Fruit fly (Drosophila melanogaster) whole organism, embryonic: ENCODE results near the gene CG10064.
A peak's percentile ranks its signal among the peaks of the same experiment; 100 is the strongest.

Experiments used
- Adf1 ChIP-seq: fragments of 200-800 bp; sonication (Bioruptor generic); IDR thresholded peaks from 2 replicates; pipeline ENCODE4 v1.3.6; 2022; ENCODE audit warnings: missing biosample characterization, missing genetic modification characterization
- CG10462 ChIP-seq: fragments of 200-800 bp; sonication (Bioruptor generic); optimal IDR thresholded peaks from 2 replicates; lab custom pipeline; 2016; ENCODE audit warnings: missing biosample characterization, missing genetic modification characterization
- CG12155 ChIP-seq: fragments of 200-800 bp; sonication (Bioruptor generic); optimal IDR thresholded peaks from 3 replicates; lab custom pipeline; 2016; ENCODE audit warnings: missing biosample characterization, missing genetic modification characterization
- CG12236 ChIP-seq: fragments of 200-800 bp; sonication (Bioruptor generic); optimal IDR thresholded peaks from 2 replicates; lab custom pipeline; 2016; ENCODE audit warnings: missing biosample characterization, missing genetic modification characterization
- CG1233 ChIP-seq: fragments of 200-800 bp; sonication (Bioruptor generic); optimal IDR thresholded peaks from 4 replicates; lab custom pipeline; 2018; ENCODE audit warnings: missing biosample characterization, mild to moderate bottlenecking, missing genetic modification characterization
- CG1602 ChIP-seq: fragments of 200-800 bp; sonication (Bioruptor generic); optimal IDR thresholded peaks from 3 replicates; lab custom pipeline; 2016; ENCODE audit warnings: missing biosample characterization, missing genetic modification characterization
- CG16815 ChIP-seq: fragments of 200-800 bp; sonication (Bioruptor generic); optimal IDR thresholded peaks from 3 replicates; lab custom pipeline; 2017; ENCODE audit warnings: missing biosample characterization, mild to moderate bottlenecking, missing genetic modification characterization
- CG2199 ChIP-seq: fragments of 200-800 bp; sonication (Bioruptor generic); IDR thresholded peaks from 3 replicates; pipeline ENCODE4 v1.3.6; 2022; ENCODE audit warnings: missing biosample characterization, missing genetic modification characterization
- CG31224 ChIP-seq: fragments of 200-800 bp; sonication (Bioruptor generic); IDR thresholded peaks from 2 replicates; pipeline ENCODE4 v1.3.6; 2022; ENCODE audit warnings: missing biosample characterization, missing genetic modification characterization
- CG34224 ChIP-seq: fragments of 200-800 bp; sonication (Bioruptor generic); IDR thresholded peaks from 3 replicates; pipeline ENCODE4 v1.3.6; 2022; ENCODE audit warnings: missing biosample characterization, missing genetic modification characterization; ENCODE audit not compliant: partially characterized antibody
- CG34422 ChIP-seq: fragments of 200-800 bp; sonication (Bioruptor generic); IDR thresholded peaks from 3 replicates; pipeline ENCODE4 v1.3.6; 2022; ENCODE audit warnings: missing biosample characterization, missing genetic modification characterization
- CG3995 ChIP-seq: fragments of 200-800 bp; sonication (Bioruptor generic); optimal IDR thresholded peaks from 3 replicates; lab custom pipeline; 2016; ENCODE audit warnings: missing biosample characterization, missing genetic modification characterization
- CG6272 ChIP-seq: fragments of 200-800 bp; sonication (Bioruptor generic); IDR thresholded peaks from 2 replicates; pipeline ENCODE4 v1.3.6; 2022; ENCODE audit warnings: missing biosample characterization, missing genetic modification characterization
- CG6765 ChIP-seq: fragments of 200-800 bp; sonication (Bioruptor generic); optimal IDR thresholded peaks from 3 replicates; lab custom pipeline; 2017; ENCODE audit warnings: missing biosample characterization, mild to moderate bottlenecking, missing genetic modification characterization
- CG7987 ChIP-seq: fragments of 200-800 bp; sonication (Bioruptor generic); optimal IDR thresholded peaks from 2 replicates; lab custom pipeline; 2018; ENCODE audit warnings: missing biosample characterization, mild to moderate bottlenecking, missing genetic modification characterization, moderate library complexity
- CG8281 ChIP-seq: fragments of 200-800 bp; sonication (Bioruptor generic); optimal IDR thresholded peaks from 2 replicates; lab custom pipeline; 2018; ENCODE audit warnings: missing biosample characterization, mild to moderate bottlenecking, missing genetic modification characterization, moderate library complexity
- CG8290 ChIP-seq, 3 experiments: fragments of 200-800 bp; sonication (Bioruptor generic); optimal IDR thresholded peaks; 2 replicates each; lab custom pipeline; 2016 to 2019; ENCODE audit warnings: missing biosample characterization in 3 of 3, missing genetic modification characterization in 3 of 3, mild to moderate bottlenecking in 2 of 3, moderate library complexity in 1 of 3
- CG9437 ChIP-seq: fragments of 200-800 bp; sonication (Bioruptor generic); optimal IDR thresholded peaks from 2 replicates; lab custom pipeline; 2018; ENCODE audit warnings: missing biosample characterization, mild to moderate bottlenecking, missing genetic modification characterization
- Dll ChIP-seq: fragments of 200-800 bp; sonication (Bioruptor generic); IDR thresholded peaks from 4 replicates; pipeline ENCODE4 v1.3.6; 2022; ENCODE audit warnings: missing biosample characterization, missing genetic modification characterization; ENCODE audit not compliant: partially characterized antibody
- ERR ChIP-seq: fragments of 200-800 bp; sonication (Bioruptor generic); optimal IDR thresholded peaks from 2 replicates; lab custom pipeline; 2016; ENCODE audit warnings: missing biosample characterization, missing genetic modification characterization
- HLH54F ChIP-seq: fragments of 200-800 bp; sonication (Bioruptor generic); optimal IDR thresholded peaks from 3 replicates; lab custom pipeline; 2016; ENCODE audit warnings: missing biosample characterization, missing genetic modification characterization
- Hey ChIP-seq: fragments of 200-800 bp; sonication (Bioruptor generic); optimal IDR thresholded peaks from 3 replicates; lab custom pipeline; 2018; ENCODE audit warnings: missing biosample characterization, mild to moderate bottlenecking, missing genetic modification characterization
- Hmr ChIP-seq: fragments of 200-800 bp; sonication (Bioruptor generic); optimal IDR thresholded peaks from 3 replicates; lab custom pipeline; 2017; ENCODE audit warnings: mild to moderate bottlenecking, missing biosample characterization, missing genetic modification reagents, missing genetic modification characterization
- Hr3 ChIP-seq: fragments of 200-800 bp; sonication (Bioruptor generic); optimal IDR thresholded peaks from 3 replicates; lab custom pipeline; 2016; ENCODE audit warnings: missing biosample characterization, missing genetic modification characterization
- MTF-1 ChIP-seq: fragments of 200-800 bp; sonication (Bioruptor generic); optimal IDR thresholded peaks from 2 replicates; lab custom pipeline; 2018; ENCODE audit warnings: missing biosample characterization, mild to moderate bottlenecking, missing genetic modification characterization, borderline replicate concordance
- Max ChIP-seq: fragments of 200-800 bp; sonication (Bioruptor generic); optimal IDR thresholded peaks from 2 replicates; lab custom pipeline; 2016; ENCODE audit warnings: missing biosample characterization, mild to moderate bottlenecking, missing genetic modification characterization
- Oaz ChIP-seq: fragments of 200-800 bp; sonication (Bioruptor generic); IDR thresholded peaks from 2 replicates; pipeline ENCODE4 v1.3.6; 2022; ENCODE audit warnings: missing biosample characterization, missing genetic modification characterization
- Pdp1 ChIP-seq, 2 experiments: fragments of 200-800 bp; sonication (Bioruptor generic); optimal IDR thresholded peaks; 3 replicates each; lab custom pipeline; 2016; ENCODE audit warnings: missing biosample characterization in 2 of 2, missing genetic modification characterization in 2 of 2, mild to moderate bottlenecking in 1 of 2, moderate library complexity in 1 of 2
- Sox102F ChIP-seq: fragments of 200-800 bp; sonication (Bioruptor generic); optimal IDR thresholded peaks from 2 replicates; lab custom pipeline; 2018; ENCODE audit warnings: missing biosample characterization, mild to moderate bottlenecking, missing genetic modification characterization, moderate library complexity
- YL-1 ChIP-seq: fragments of 200-800 bp; sonication (Bioruptor generic); optimal IDR thresholded peaks from 3 replicates; lab custom pipeline; 2017; ENCODE audit warnings: missing biosample characterization, mild to moderate bottlenecking, missing genetic modification characterization
- bowl ChIP-seq: fragments of 200-800 bp; sonication (Bioruptor generic); IDR thresholded peaks from 2 replicates; pipeline ENCODE4 v1.3.6; 2022; ENCODE audit warnings: missing biosample characterization, missing genetic modification characterization
- br ChIP-seq: fragments of >200 bp; optimal IDR thresholded peaks from 2 replicates; lab custom pipeline; 2017
- dmrt11E ChIP-seq: fragments of 200-800 bp; sonication (Bioruptor generic); optimal IDR thresholded peaks from 3 replicates; lab custom pipeline; 2018; ENCODE audit warnings: missing biosample characterization, mild to moderate bottlenecking, missing genetic modification characterization, moderate library complexity
- dysf ChIP-seq: fragments of 200-800 bp; sonication (Bioruptor generic); IDR thresholded peaks from 3 replicates; pipeline ENCODE4 v1.3.6; 2022; ENCODE audit warnings: missing biosample characterization, missing genetic modification characterization
- ewg ChIP-seq: fragments of 200-800 bp; sonication (Bioruptor generic); optimal IDR thresholded peaks from 3 replicates; lab custom pipeline; 2017; ENCODE audit warnings: mild to moderate bottlenecking, missing biosample characterization, missing genetic modification reagents, missing genetic modification characterization
- fd102C ChIP-seq: fragments of 200-800 bp; sonication (Bioruptor generic); optimal IDR thresholded peaks from 2 replicates; lab custom pipeline; 2018; ENCODE audit warnings: missing biosample characterization, mild to moderate bottlenecking, missing genetic modification characterization, moderate library complexity
- grn ChIP-seq: fragments of 200-800 bp; sonication (Bioruptor generic); optimal IDR thresholded peaks from 3 replicates; lab custom pipeline; 2017; ENCODE audit warnings: missing biosample characterization, missing genetic modification characterization
- lov ChIP-seq, 2 experiments: fragments of 200-800 bp in 1 of 2; fragments of >200 bp in 1 of 2; sonication (Bioruptor generic) in 1 of 2; IDR thresholded peaks in 1 of 2; optimal IDR thresholded peaks in 1 of 2; 2 replicates in 1 of 2; 3 replicates in 1 of 2; pipeline versions ENCODE4 v1.3.6 to Lab custom; 2017 to 2022; ENCODE audit warnings: missing biosample characterization in 1 of 2, missing genetic modification characterization in 1 of 2
- mam ChIP-seq: fragments of 200-800 bp; sonication (Bioruptor generic); optimal IDR thresholded peaks from 3 replicates; lab custom pipeline; 2016; ENCODE audit warnings: missing biosample characterization, missing genetic modification characterization
- mirr ChIP-seq: fragments of 200-800 bp; sonication (Bioruptor generic); optimal IDR thresholded peaks from 3 replicates; lab custom pipeline; 2018; ENCODE audit warnings: missing biosample characterization, mild to moderate bottlenecking, missing genetic modification characterization
- mld ChIP-seq: fragments of 200-800 bp; sonication (Bioruptor generic); IDR thresholded peaks from 3 replicates; pipeline ENCODE4 v1.3.6; 2022; ENCODE audit warnings: missing biosample characterization, missing genetic modification characterization; ENCODE audit not compliant: partially characterized antibody
- nerfin-1 ChIP-seq: fragments of 200-800 bp; sonication (Bioruptor generic); optimal IDR thresholded peaks from 3 replicates; lab custom pipeline; 2019; ENCODE audit warnings: missing biosample characterization, mild to moderate bottlenecking, missing genetic modification characterization, moderate library complexity
- org-1 ChIP-seq: fragments of 200-800 bp; sonication (Bioruptor generic); optimal IDR thresholded peaks from 2 replicates; lab custom pipeline; 2017; ENCODE audit warnings: missing biosample characterization, missing genetic modification characterization
- otp ChIP-seq: fragments of 200-800 bp; sonication (Bioruptor generic); IDR thresholded peaks from 3 replicates; pipeline ENCODE4, ENCODE4 v1.3.6; 2022; ENCODE audit warnings: missing biosample characterization, missing genetic modification characterization
- ranshi ChIP-seq: fragments of 200-800 bp; sonication (Bioruptor generic); IDR thresholded peaks from 2 replicates; pipeline ENCODE4 v1.3.6; 2022; ENCODE audit warnings: missing biosample characterization, missing genetic modification characterization
- sc ChIP-seq, 3 experiments: fragments of >200 bp in 2 of 3; fragments of 200-800 bp in 1 of 3; sonication (Bioruptor generic) in 1 of 3; optimal IDR thresholded peaks; 2 replicates in 2 of 3; 3 replicates in 1 of 3; lab custom pipeline; 2017; ENCODE audit warnings: mild to moderate bottlenecking in 1 of 3, missing biosample characterization in 1 of 3, missing genetic modification characterization in 1 of 3, missing genetic modification reagents in 1 of 3
- sens ChIP-seq: fragments of 200-800 bp; sonication (Bioruptor generic); peaks from one replicate; lab custom pipeline; 2016; ENCODE audit warnings: missing biosample characterization, missing genetic modification characterization
- sna ChIP-seq: fragments of 200-800 bp; sonication (Bioruptor generic); IDR thresholded peaks from 2 replicates; pipeline ENCODE4 v1.3.6; 2022; ENCODE audit warnings: missing biosample characterization, missing genetic modification characterization; ENCODE audit not compliant: partially characterized antibody
- so ChIP-seq: fragments of 200-800 bp; sonication (Bioruptor generic); IDR thresholded peaks from 3 replicates; pipeline ENCODE4 v1.3.6; 2022; ENCODE audit warnings: missing biosample characterization, missing genetic modification characterization
- zf30C ChIP-seq: fragments of 200-800 bp; sonication (Bioruptor generic); optimal IDR thresholded peaks from 3 replicates; lab custom pipeline; 2018; ENCODE audit warnings: missing biosample characterization, mild to moderate bottlenecking, missing genetic modification characterization

The CG10064 gene

dm6 chr3L:6981823-6982222, 14.1 kb upstream of the CG10064 start (continued):
- TF ChIP-seq CG9437 (GFP tag; lab: Kevin White, UChicago) (peak; percentile 34), CG6272 (GFP tag; lab: Robert Waterston, UW) (no peak), Max (GFP tag; lab: Kevin White, UChicago) (no peak), CG2199 (no peak), CG1602 (peak; percentile 55), CG8290 (GFP tag; optimal IDR thresholded peaks at IDR 0.05; lab: Kevin White, UChicago) (peak; percentile 13), CG8290 (tag; optimal IDR thresholded peaks at IDR 0.05; lab: Kevin White, UChicago) (peak in 1 of 2 experiments; percentile 18), CG12236 (no peak), YL-1 (no peak), org-1 (GFP tag; lab: Kevin White, UChicago) (peak; percentile 25), sna (no peak), CG7987 (GFP tag; lab: Kevin White, UChicago) (no peak), CG12155 (GFP tag; lab: Kevin White, UChicago) (peak; percentile 14), CG6765 (GFP tag; lab: Kevin White, UChicago) (no peak), CG34224 (GFP tag; lab: Robert Waterston, UW) (no peak), Pdp1 (GFP tag; optimal IDR thresholded peaks at IDR 0.05; lab: Kevin White, UChicago) (peak; percentile 3 to 36), Hr3 (GFP tag; lab: Kevin White, UChicago) (peak; percentile 32), ERR (no peak), otp (no peak), ranshi (GFP tag; lab: Robert Waterston, UW) (no peak), ewg (GFP tag; lab: Kevin White, UChicago) (no peak), CG16815 (peak; percentile 62), fd102C (GFP tag; lab: Kevin White, UChicago) (peak; percentile 57), grn (GFP tag; lab: Kevin White, UChicago) (no peak), HLH54F (no peak), CG34422 (GFP tag; lab: Robert Waterston, UW) (no peak), CG3995 (GFP tag; lab: Kevin White, UChicago) (no peak), Dll (no peak), CG31224 (no peak), zf30C (peak; percentile 86), Hey (tag; lab: Kevin White, UChicago) (no peak), mam (GFP tag; lab: Kevin White, UChicago) (no peak), CG8281 (tag; lab: Kevin White, UChicago) (no peak), Hmr (GFP tag; lab: Kevin White, UChicago) (peak; percentile 2), Adf1 (GFP tag; lab: Robert Waterston, UW) (no peak), CG1233 (GFP tag; lab: Kevin White, UChicago) (no peak), nerfin-1 (tag; lab: Kevin White, UChicago) (no peak), Sox102F (GFP tag; lab: Kevin White, UChicago) (peak; percentile 54), mld (GFP tag; lab: Robert Waterston, UW) (no peak), so (GFP tag; lab: Robert Waterston, UW) (no peak), sens (GFP tag; lab: Kevin White, UChicago) (peak; percentile 87), mirr (GFP tag; lab: Kevin White, UChicago) (no peak), Oaz (no peak), sc (optimal IDR thresholded peaks at IDR 0.05; lab: Kevin White, UChicago) (no peak), sc (GFP tag; optimal IDR thresholded peaks at IDR 0.05; lab: Kevin White, UChicago) (peak; percentile 47), MTF-1 (GFP tag; lab: Kevin White, UChicago) (no peak), dysf (peak; percentile 40; the same call in 1 of the 3 replicates), dmrt11E (tag; lab: Kevin White, UChicago) (peak; percentile 86), lov (optimal IDR thresholded peaks at IDR 0.05; lab: Kevin White, UChicago) (no peak), lov (GFP tag; IDR thresholded peaks at IDR 0.05; lab: Robert Waterston, UW) (no peak), br (lab: Kevin White, UChicago) (no peak), CG10462 (GFP tag; lab: Kevin White, UChicago) (peak; percentile 32), bowl (GFP tag; lab: Robert Waterston, UW) (no peak)
